Worm (Caenorhabditis elegans): ENCODE measurements around the gene odr-4.

Gene odr-4

ce11 chrIII:6695189-6695588, 35.4 kb upstream of the odr-4 start:
- TF ChIP-seq nhr-11 (tag; optimal IDR thresholded peaks at IDR 0.05) (peak; percentile 33), snpc-4 (tag; optimal IDR thresholded peaks at IDR 0.05) (no peak), F44E2.7 (GFP tag; IDR thresholded peaks at IDR 0.05) (no peak), saeg-2 (GFP tag; IDR thresholded peaks at IDR 0.05) (no peak), dmd-8 (GFP tag; IDR thresholded peaks at IDR 0.05) (no peak), R02D3.7 (tag; optimal IDR thresholded peaks at IDR 0.05) (no peak), zip-2 (tag; optimal IDR thresholded peaks at IDR 0.05) (no peak), daf-12 (tag; optimal IDR thresholded peaks at IDR 0.05) (no peak), F10B5.3 (tag; optimal IDR thresholded peaks at IDR 0.05) (no peak), daf-16 (GFP tag; optimal IDR thresholded peaks at IDR 0.05) (no peak), daf-16 (tag; optimal IDR thresholded peaks at IDR 0.05) (no peak), ces-1 (GFP tag; optimal IDR thresholded peaks at IDR 0.05) (peak; percentile 21), F26F4.8 (GFP tag; conservative IDR thresholded peaks at IDR 0.05) (no peak), D1046.2 (GFP tag; IDR thresholded peaks at IDR 0.05) (no peak), mes-2 (tag; optimal IDR thresholded peaks at IDR 0.05; ENCODE audit: poor library complexity, severe bottlenecking) (no peak), aha-1 (tag) (peak; percentile 80), attf-4 (tag; optimal IDR thresholded peaks at IDR 0.05) (no peak), nhr-76 (tag; optimal IDR thresholded peaks at IDR 0.05) (no peak), zag-1 (tag; optimal IDR thresholded peaks at IDR 0.05) (no peak), ceh-62 (tag; optimal IDR thresholded peaks at IDR 0.05) (no peak), sdz-12 (GFP tag; optimal IDR thresholded peaks at IDR 0.05) (no peak), lin-15B (tag; optimal IDR thresholded peaks at IDR 0.05) (no peak), Y48G9A.11 (GFP tag; IDR thresholded peaks at IDR 0.05) (no peak), mxl-2 (GFP tag; conservative IDR thresholded peaks at IDR 0.05) (no peak), ztf-7 (tag; optimal IDR thresholded peaks at IDR 0.05) (no peak), arid-1 (GFP tag; conservative IDR thresholded peaks at IDR 0.05) (no peak), nhr-28 (tag; optimal IDR thresholded peaks at IDR 0.05) (no peak), Y105C5A.15 (GFP tag; IDR thresholded peaks at IDR 0.05) (no peak), lim-7 (GFP tag; IDR thresholded peaks at IDR 0.05) (no peak), nhr-102 (tag; optimal IDR thresholded peaks at IDR 0.05) (no peak), lin-1 (GFP tag; IDR thresholded peaks at IDR 0.05) (no peak), mep-1 (tag; optimal IDR thresholded peaks at IDR 0.05) (peak; percentile 63), ceh-28 (tag; optimal IDR thresholded peaks at IDR 0.05) (no peak), dmd-6 (GFP tag; IDR thresholded peaks at IDR 0.05) (no peak), lin-13 (GFP tag; optimal IDR thresholded peaks at IDR 0.05) (no peak), nhr-42 (GFP tag; IDR thresholded peaks at IDR 0.05) (no peak), nhr-6 (tag; optimal IDR thresholded peaks at IDR 0.05) (no peak), hmg-1.1 (GFP tag; IDR thresholded peaks at IDR 0.05) (peak; percentile 66), lir-3 (tag; optimal IDR thresholded peaks at IDR 0.05) (no peak), set-16 (GFP tag; IDR thresholded peaks at IDR 0.05) (no peak; the same call in 1 of the 2 replicates), madf-5 (GFP tag; IDR thresholded peaks at IDR 0.05) (no peak), fkh-10 (GFP tag; optimal IDR thresholded peaks at IDR 0.05) (peak; percentile 59), rbr-2 (tag; optimal IDR thresholded peaks at IDR 0.05) (peak; percentile 65), ctbp-1 (GFP tag; IDR thresholded peaks at IDR 0.05) (0 out of 2 replicates have a peak, but pooled peaks have one; percentile 48), unc-62 (GFP tag; optimal IDR thresholded peaks at IDR 0.05 in 1 of 2) (peak in 1 of 2 experiments; percentile 3), unc-62 (tag; optimal IDR thresholded peaks at IDR 0.05) (no peak), mxl-3 (GFP tag; optimal IDR thresholded peaks at IDR 0.05) (no peak), nhr-77 (tag; optimal IDR thresholded peaks at IDR 0.05) (no peak), nhr-111 (GFP tag; optimal IDR thresholded peaks at IDR 0.05) (no peak), Y75B8A.6 (GFP tag; IDR thresholded peaks at IDR 0.05) (no peak), zfp-2 (tag; optimal IDR thresholded peaks at IDR 0.05) (no peak), egl-43 (GFP tag; IDR thresholded peaks at IDR 0.05) (no peak), unc-39 (tag; optimal IDR thresholded peaks at IDR 0.05) (no peak), ZK337.2 (GFP tag; IDR thresholded peaks at IDR 0.05) (no peak)
